Worm (Caenorhabditis elegans): Measurements from ENCODE around the gene srg-24.

- TF ChIP-seq efl-1 (GFP tag; optimal IDR thresholded peaks at IDR 0.05) (no peak), F52B5.7 (tag; optimal IDR thresholded peaks at IDR 0.05) (no peak), Y79H2A.3 (GFP tag; conservative IDR thresholded peaks at IDR 0.05) (no peak), egl-18 (GFP tag; IDR thresholded peaks at IDR 0.05) (no peak), nfyb-1 (GFP tag; IDR thresholded peaks at IDR 0.05) (no peak), snpc-4 (GFP tag; optimal IDR thresholded peaks at IDR 0.05) (no peak), snpc-4 (tag; optimal IDR thresholded peaks at IDR 0.05) (no peak)
These were observed 25.9 kb upstream of the srg-24 start, which contains the start of gene ins-19 for ce11 chrII:3126341-3126740.

Data from whole organism, young adult.